Worm (Caenorhabditis elegans) whole organism, L2 larva: ENCODE measurements around the gene Y45F3A.8.

ENCODE experiments used
- C34F6.9 ChIP-seq: fragments of 150-350 bp; optimal IDR thresholded peaks from 2 replicates; lab custom pipeline; 2014; ENCODE audit warnings: missing biosample characterization, missing genetic modification characterization
- R02D3.7 ChIP-seq: fragments of 150-350 bp; optimal IDR thresholded peaks from 2 replicates; lab custom pipeline; 2014; ENCODE audit warnings: missing biosample characterization, missing genetic modification characterization
- Y55F3AM.14 ChIP-seq: fragments of 200-800 bp; sonication (Bioruptor generic); optimal IDR thresholded peaks from 2 replicates; lab custom pipeline; 2018; ENCODE audit warnings: mild to moderate bottlenecking, missing genetic modification characterization, missing compliant biosample characterization
- ZK546.5 ChIP-seq: sonication (generic microtip); optimal IDR thresholded peaks from 2 replicates; lab custom pipeline; 2017; ENCODE audit warnings: missing biosample characterization, missing genetic modification characterization
- alr-1 ChIP-seq: fragments of 150-350 bp; optimal IDR thresholded peaks from 2 replicates; lab custom pipeline; 2014; ENCODE audit warnings: missing biosample characterization, missing genetic modification characterization
- aly-2 ChIP-seq: fragments of 150-350 bp; optimal IDR thresholded peaks from 2 replicates; lab custom pipeline; 2014; ENCODE audit warnings: missing biosample characterization, missing genetic modification characterization
- ama-1 ChIP-seq: fragments of 150-350 bp; optimal IDR thresholded peaks from 2 replicates; lab custom pipeline; 2018; ENCODE audit warnings: inconsistent platforms
- ceh-16 ChIP-seq: fragments of 150-350 bp; optimal IDR thresholded peaks from 2 replicates; lab custom pipeline; 2014; ENCODE audit warnings: missing biosample characterization, missing genetic modification characterization
- ceh-82 ChIP-seq: fragments of 150-350 bp; optimal IDR thresholded peaks from 2 replicates; lab custom pipeline; 2014; ENCODE audit warnings: missing biosample characterization, missing genetic modification characterization
- crh-2 ChIP-seq: sonication (generic microtip); optimal IDR thresholded peaks from 2 replicates; lab custom pipeline; 2017; ENCODE audit warnings: missing biosample characterization, missing genetic modification characterization
- dmd-4 ChIP-seq: sonication (generic microtip); optimal IDR thresholded peaks from 2 replicates; lab custom pipeline; 2017; ENCODE audit warnings: missing biosample characterization, missing genetic modification characterization
- egl-27 ChIP-seq: sonication (generic microtip); optimal IDR thresholded peaks from 3 replicates; lab custom pipeline; 2017; ENCODE audit warnings: missing biosample characterization, missing genetic modification reagents, missing genetic modification characterization
- elt-3 ChIP-seq: sonication (generic microtip); optimal IDR thresholded peaks from 2 replicates; lab custom pipeline; 2017; ENCODE audit warnings: missing biosample characterization, missing genetic modification characterization
- fos-1 ChIP-seq: fragments of 150-350 bp; optimal IDR thresholded peaks from 2 replicates; lab custom pipeline; 2014; ENCODE audit warnings: missing biosample characterization, missing genetic modification characterization
- gmeb-1 ChIP-seq: fragments of 150-350 bp; optimal IDR thresholded peaks from 2 replicates; lab custom pipeline; 2014; ENCODE audit warnings: missing biosample characterization, missing genetic modification characterization
- lin-11 ChIP-seq: fragments of 150-350 bp; sonication (generic microtip); optimal IDR thresholded peaks from 2 replicates; lab custom pipeline; 2014; ENCODE audit warnings: missing biosample characterization, missing genetic modification characterization, inconsistent platforms, mixed read lengths
- lin-13 ChIP-seq: fragments of 150-350 bp; optimal IDR thresholded peaks from 2 replicates; lab custom pipeline; 2014; ENCODE audit warnings: missing biosample characterization, missing genetic modification reagents, missing genetic modification characterization
- lin-39 ChIP-seq: fragments of 150-350 bp; optimal IDR thresholded peaks from 2 replicates; lab custom pipeline; 2014; ENCODE audit warnings: missing biosample characterization, missing genetic modification reagents, missing genetic modification characterization
- lsy-2 ChIP-seq, 2 experiments: fragments of 150-350 bp in 1 of 2; sonication (generic microtip) in 1 of 2; optimal IDR thresholded peaks; 2 replicates each; lab custom pipeline; 2014 to 2017; ENCODE audit warnings: missing biosample characterization in 2 of 2, missing genetic modification characterization in 2 of 2
- mab-5 ChIP-seq: fragments of 150-350 bp; optimal IDR thresholded peaks from 2 replicates; lab custom pipeline; 2014; ENCODE audit warnings: missing biosample characterization, missing genetic modification characterization
- mbf-1 ChIP-seq: sonication (generic microtip); optimal IDR thresholded peaks from 2 replicates; lab custom pipeline; 2017; ENCODE audit warnings: missing biosample characterization, missing genetic modification characterization
- mdl-1 ChIP-seq, 2 experiments: fragments of 150-350 bp in 1 of 2; sonication (generic microtip) in 1 of 2; optimal IDR thresholded peaks; 2 replicates each; lab custom pipeline; 2017; ENCODE audit warnings: missing biosample characterization in 2 of 2, missing genetic modification characterization in 2 of 2
- nhr-10 ChIP-seq: sonication (generic microtip); optimal IDR thresholded peaks from 2 replicates; lab custom pipeline; 2017; ENCODE audit warnings: missing biosample characterization, missing genetic modification characterization
- nhr-11 ChIP-seq: fragments of 150-350 bp; optimal IDR thresholded peaks from 2 replicates; lab custom pipeline; 2014; ENCODE audit warnings: missing biosample characterization, missing genetic modification characterization
- nhr-12 ChIP-seq: fragments of 150-350 bp; optimal IDR thresholded peaks from 2 replicates; lab custom pipeline; 2014; ENCODE audit warnings: missing biosample characterization, missing genetic modification characterization
- nhr-129 ChIP-seq: fragments of 150-350 bp; optimal IDR thresholded peaks from 2 replicates; lab custom pipeline; 2014; ENCODE audit warnings: missing biosample characterization, missing genetic modification characterization
- nhr-21 ChIP-seq: fragments of 150-350 bp; optimal IDR thresholded peaks from 2 replicates; lab custom pipeline; 2014; ENCODE audit warnings: missing biosample characterization, missing genetic modification characterization
- nhr-23 ChIP-seq: fragments of 150-350 bp; optimal IDR thresholded peaks from 2 replicates; lab custom pipeline; 2014; ENCODE audit warnings: missing biosample characterization, missing genetic modification reagents, missing genetic modification characterization
- nhr-25 ChIP-seq: fragments of 150-350 bp; sonication (generic microtip); optimal IDR thresholded peaks from 3 replicates; lab custom pipeline; 2014; ENCODE audit warnings: missing biosample characterization, missing genetic modification characterization
- nhr-6 ChIP-seq: fragments of 150-350 bp; optimal IDR thresholded peaks from 2 replicates; lab custom pipeline; 2014; ENCODE audit warnings: missing biosample characterization, missing genetic modification characterization
- nhr-77 ChIP-seq: fragments of 150-350 bp; optimal IDR thresholded peaks from 2 replicates; lab custom pipeline; 2014; ENCODE audit warnings: missing biosample characterization, missing genetic modification characterization
- peb-1 ChIP-seq: fragments of 150-350 bp; optimal IDR thresholded peaks from 2 replicates; lab custom pipeline; 2014; ENCODE audit warnings: missing biosample characterization, missing genetic modification characterization
- sem-4 ChIP-seq: fragments of 150-350 bp; optimal IDR thresholded peaks from 2 replicates; lab custom pipeline; 2014; ENCODE audit warnings: missing biosample characterization, missing genetic modification reagents, missing genetic modification characterization
- sma-9 ChIP-seq, 2 experiments: fragments of 150-350 bp in 1 of 2; sonication (generic microtip) in 1 of 2; optimal IDR thresholded peaks; 2 replicates each; lab custom pipeline; 2014 to 2016; ENCODE audit warnings: missing genetic modification characterization in 2 of 2, mild to moderate bottlenecking in 1 of 2, missing biosample characterization in 1 of 2, missing compliant biosample characterization in 1 of 2, missing genetic modification reagents in 1 of 2, moderate library complexity in 1 of 2
- snpc-4 ChIP-seq: fragments of 150-350 bp; optimal IDR thresholded peaks from 2 replicates; lab custom pipeline; 2014; ENCODE audit warnings: missing biosample characterization, missing genetic modification characterization
- unc-39 ChIP-seq: fragments of 150-350 bp; optimal IDR thresholded peaks from 2 replicates; lab custom pipeline; 2014; ENCODE audit warnings: missing biosample characterization, missing genetic modification characterization
- unc-55 ChIP-seq: fragments of 150-350 bp; sonication (generic microtip); optimal IDR thresholded peaks from 3 replicates; lab custom pipeline; 2014; ENCODE audit warnings: missing biosample characterization, missing genetic modification reagents, missing genetic modification characterization
- ztf-1 ChIP-seq: fragments of 200-800 bp; sonication (Bioruptor generic); conservative IDR thresholded peaks from 2 replicates; pipeline ENCODE4 v1.3.6; 2022; ENCODE audit warnings: missing genetic modification characterization, missing compliant biosample characterization

The Y45F3A.8 gene

DNA sequence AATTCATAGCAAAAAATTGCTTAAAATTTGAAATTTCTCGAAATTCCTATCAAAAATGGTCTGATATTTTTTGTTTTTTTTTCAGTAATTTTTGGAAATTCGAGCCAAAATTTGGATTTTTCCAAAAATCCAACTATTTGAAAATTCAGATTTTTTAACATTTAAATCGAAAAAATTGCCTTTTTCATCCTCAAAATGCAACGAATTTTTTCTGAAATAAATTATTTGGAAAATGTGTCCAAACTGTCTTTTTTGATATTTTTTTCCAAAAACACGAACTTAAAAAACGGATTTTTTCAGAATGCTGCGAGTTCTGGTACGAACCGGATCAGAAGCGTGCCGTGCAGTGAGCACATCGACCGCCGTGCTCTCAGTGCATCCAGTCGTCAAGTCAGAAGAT, 22.5 kb upstream of the Y45F3A.8 start, which contains the start of gene mrpl-22:
Gene mrpl-22 (plus strand): TSS at position 301 of the 400 bp plus-strand sequence.
- TF ChIP-seq ama-1 (no peak), unc-39 (no peak), nhr-21 (tag; lab: Kevin White, UChicago) (no peak), sma-9 (GFP tag; optimal IDR thresholded peaks at IDR 0.05; lab: Kevin White, UChicago) (no peak), sma-9 (tag; optimal IDR thresholded peaks at IDR 0.05; lab: Kevin White, UChicago) (no peak), ceh-82 (tag; lab: Kevin White, UChicago) (no peak), nhr-11 (tag; lab: Kevin White, UChicago) (no peak), nhr-25 (tag; lab: Kevin White, UChicago) (no peak), mbf-1 (tag; lab: Kevin White, UChicago) (no peak), lin-13 (GFP tag; lab: Kevin White, UChicago) (no peak), unc-55 (no peak), nhr-12 (tag; lab: Kevin White, UChicago) (no peak), dmd-4 (tag; lab: Kevin White, UChicago) (no peak), peb-1 (tag; lab: Kevin White, UChicago) (no peak), ceh-16 (no peak), crh-2 (tag; lab: Kevin White, UChicago) (no peak), nhr-6 (no peak), nhr-10 (tag; lab: Kevin White, UChicago) (no peak), alr-1 (no peak)

DNA sequence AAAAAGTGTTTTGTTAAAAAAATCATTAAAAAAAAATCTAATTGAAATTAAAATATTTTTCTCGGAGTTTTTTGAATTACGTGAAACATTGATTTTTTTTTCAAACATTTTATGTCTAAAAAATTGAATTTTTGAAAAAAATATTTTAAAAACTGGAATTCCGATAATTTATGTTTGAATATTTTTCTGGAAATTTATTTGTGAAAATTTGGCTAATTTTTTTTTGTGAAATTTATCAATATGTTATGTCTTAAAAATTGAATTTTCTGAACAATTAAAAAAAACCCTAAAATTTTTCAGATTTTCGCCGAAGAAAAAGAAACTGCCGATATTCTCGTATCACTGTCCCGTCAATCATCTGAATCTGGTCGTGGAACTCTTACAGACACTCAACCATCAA, 19.7 kb upstream of the Y45F3A.8 start, which contains the start of gene Y39A1A.24:
Gene Y39A1A.24 (plus strand): TSS at position 301 of the 400 bp plus-strand sequence.
- no peak for TF ChIP-seq nhr-11 (tag; lab: Kevin White, UChicago)
- no peak for TF ChIP-seq alr-1
- TF ChIP-seq mbf-1 (tag; lab: Kevin White, UChicago): no peak
- TF ChIP-seq nhr-23: no peak
- TF ChIP-seq egl-27: no peak
- no peak for TF ChIP-seq gmeb-1 (tag; lab: Kevin White, UChicago)

DNA sequence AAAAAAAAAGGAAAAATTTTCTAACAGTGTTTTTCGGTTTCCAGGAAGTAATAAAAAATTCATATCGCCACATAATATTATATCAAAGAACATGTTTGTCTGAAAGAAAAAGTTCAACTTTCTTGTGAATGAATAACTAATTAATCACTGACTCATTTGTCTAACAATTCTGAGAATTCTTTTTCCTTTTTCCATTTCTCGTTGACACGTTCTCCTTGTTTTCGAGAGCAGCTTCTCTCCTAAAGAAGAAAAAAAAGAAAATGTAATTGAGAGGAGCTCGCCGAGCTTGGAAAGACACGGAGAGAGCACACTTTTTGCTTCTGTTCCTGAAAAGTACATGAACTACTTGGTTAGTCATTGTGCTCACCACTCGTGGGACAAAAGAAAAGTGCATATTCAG, 15.5 kb upstream of the Y45F3A.8 start:
- TF ChIP-seq mab-5 (tag; lab: Kevin White, UChicago): no peak
- TF ChIP-seq lin-13 (GFP tag; lab: Kevin White, UChicago): peak; percentile 7
- no peak for TF ChIP-seq Y55F3AM.14
- no peak for TF ChIP-seq ztf-1
- TF ChIP-seq snpc-4 (tag; lab: Kevin White, UChicago): no peak
- TF ChIP-seq nhr-11 (tag; lab: Kevin White, UChicago): no peak
- peak; percentile 62 for TF ChIP-seq unc-55
- no peak for TF ChIP-seq mbf-1 (tag; lab: Kevin White, UChicago)
- no peak for TF ChIP-seq ama-1
- TF ChIP-seq lsy-2 (tag; optimal IDR thresholded peaks at IDR 0.05; lab: Kevin White, UChicago): peak in 1 of 2 experiments; percentile 24
- TF ChIP-seq aly-2 (tag; lab: Kevin White, UChicago): no peak
- no peak for TF ChIP-seq nhr-12 (tag; lab: Kevin White, UChicago)
- TF ChIP-seq lin-11 (tag; lab: Kevin White, UChicago): no peak
- TF ChIP-seq crh-2 (tag; lab: Kevin White, UChicago): peak; percentile 29
- TF ChIP-seq nhr-77 (tag; lab: Kevin White, UChicago): no peak
- no peak for TF ChIP-seq sem-4 (tag; lab: Kevin White, UChicago)
- no peak for TF ChIP-seq lin-39 (tag; lab: Kevin White, UChicago)
- TF ChIP-seq C34F6.9 (tag; lab: Kevin White, UChicago): peak; percentile 75
- TF ChIP-seq mdl-1 (tag; optimal IDR thresholded peaks at IDR 0.05; lab: Kevin White, UChicago): no peak

DNA sequence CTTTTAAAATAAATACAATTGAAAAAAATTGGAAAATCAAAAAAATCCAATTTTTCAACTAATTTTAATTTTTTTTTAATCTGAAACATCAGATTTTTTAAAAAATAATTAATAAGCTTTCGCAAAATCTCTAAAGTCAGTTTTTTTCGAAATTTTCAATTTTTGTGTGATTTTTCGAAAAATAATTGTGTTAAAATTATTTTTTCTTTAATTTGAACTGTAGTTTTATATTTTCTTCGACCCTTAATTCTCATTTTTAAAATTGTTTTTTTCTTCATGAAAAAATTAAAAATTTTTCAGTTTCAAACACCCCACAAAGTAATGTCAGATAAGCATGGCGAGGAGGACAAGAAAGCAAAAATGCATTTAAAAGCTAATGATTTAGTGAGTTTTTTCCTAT, 12.4 kb upstream of the Y45F3A.8 start, which contains the start of gene rabx-5:
Gene rabx-5 (plus strand): TSS at position 301 of the 400 bp plus-strand sequence.
- TF ChIP-seq elt-3 (tag; lab: Kevin White, UChicago) (no peak), ZK546.5 (no peak), egl-27 (no peak), R02D3.7 (tag; lab: Kevin White, UChicago) (no peak), alr-1 (no peak), lin-39 (tag; lab: Kevin White, UChicago) (no peak), ama-1 (no peak)

DNA sequence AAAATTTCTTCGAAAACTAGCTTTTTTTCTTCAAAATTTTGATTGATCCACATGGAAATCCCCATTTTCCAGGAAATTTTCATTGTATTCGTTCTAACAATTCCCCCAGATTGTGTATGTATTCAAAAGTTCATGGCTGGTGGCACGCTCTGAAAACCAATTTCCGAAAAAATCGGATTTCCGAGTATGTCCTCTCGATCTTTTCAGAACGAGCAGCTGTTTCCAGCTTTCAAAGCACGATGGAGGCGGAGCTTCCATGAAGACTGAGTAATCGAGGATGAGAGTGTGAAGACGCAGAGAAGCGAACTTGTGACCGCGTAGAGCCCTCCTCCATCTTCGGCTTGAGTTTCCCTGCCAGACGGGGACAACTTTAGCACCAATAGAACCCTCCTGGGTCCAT, 11.7 kb upstream of the Y45F3A.8 start:
- TF ChIP-seq lin-11 (tag; lab: Kevin White, UChicago): peak; percentile 55
- no peak for TF ChIP-seq lin-13 (GFP tag; lab: Kevin White, UChicago)
- TF ChIP-seq nhr-129 (tag; lab: Kevin White, UChicago): peak; percentile 32
- TF ChIP-seq unc-55: peak; percentile 6
- peak in 1 of 2 experiments; percentile 23 for TF ChIP-seq lsy-2 (tag; optimal IDR thresholded peaks at IDR 0.05; lab: Kevin White, UChicago)
- TF ChIP-seq nhr-21 (tag; lab: Kevin White, UChicago): peak; percentile 45
- TF ChIP-seq fos-1 (tag; lab: Kevin White, UChicago): no peak
- no peak for TF ChIP-seq ceh-16
- peak; percentile 18 for TF ChIP-seq C34F6.9 (tag; lab: Kevin White, UChicago)
